Worm (Caenorhabditis elegans) whole organism, L4 larva: ENCODE measurements around the gene nas-13.

Experiments used
- D1046.2 ChIP-seq: fragments of 200-800 bp; sonication (Bioruptor generic); IDR thresholded peaks from 2 replicates; pipeline ENCODE4 v1.3.6; 2022; ENCODE audit warnings: missing genetic modification characterization, missing compliant biosample characterization
- F10B5.3 ChIP-seq: sonication (generic microtip); optimal IDR thresholded peaks from 2 replicates; lab custom pipeline; 2016; ENCODE audit warnings: mild to moderate bottlenecking, missing genetic modification characterization, missing compliant biosample characterization
- F44E2.7 ChIP-seq: fragments of 200-800 bp; sonication (Bioruptor generic); IDR thresholded peaks from 2 replicates; pipeline ENCODE4 v2.1.2; 2022; ENCODE audit warnings: missing genetic modification characterization, missing compliant biosample characterization
- ceh-28 ChIP-seq: fragments of 150-350 bp; optimal IDR thresholded peaks from 2 replicates; lab custom pipeline; 2014; ENCODE audit warnings: missing biosample characterization, missing genetic modification reagents, missing genetic modification characterization
- dmd-9 ChIP-seq: fragments of 200-800 bp; sonication (Bioruptor generic); IDR thresholded peaks from 2 replicates; pipeline ENCODE4 v1.3.6; 2022; ENCODE audit warnings: missing genetic modification reagents, missing genetic modification characterization, missing compliant biosample characterization
- nhr-28 ChIP-seq: fragments of 150-350 bp; optimal IDR thresholded peaks from 2 replicates; lab custom pipeline; 2014; ENCODE audit warnings: missing biosample characterization, missing genetic modification characterization
- nhr-48 ChIP-seq: sonication (generic microtip); optimal IDR thresholded peaks from 2 replicates; lab custom pipeline; 2016; ENCODE audit warnings: mild to moderate bottlenecking, missing genetic modification characterization, missing compliant biosample characterization
- set-16 ChIP-seq: fragments of 200-800 bp; sonication (Bioruptor generic); IDR thresholded peaks from 2 replicates; pipeline ENCODE4 v1.3.6; 2022; ENCODE audit warnings: missing genetic modification reagents, missing genetic modification characterization, missing compliant biosample characterization
- unc-62 ChIP-seq, 3 experiments: fragments of 150-350 bp in 1 of 3; sonication (generic microtip); optimal IDR thresholded peaks in 2 of 3; peaks in 1 of 3; 1 replicate in 1 of 3; 2 replicates in 2 of 3; lab custom pipeline; 2014 to 2017; ENCODE audit warnings: missing biosample characterization in 3 of 3, missing genetic modification characterization in 3 of 3, missing genetic modification reagents in 3 of 3, missing genotype in 1 of 3
- zip-11 ChIP-seq: fragments of 200-800 bp; sonication (Bioruptor generic); IDR thresholded peaks from 2 replicates; pipeline ENCODE4 v1.3.6; 2022; ENCODE audit warnings: missing genetic modification characterization, missing compliant biosample characterization
- ztf-7 ChIP-seq: fragments of 150-350 bp; optimal IDR thresholded peaks from 2 replicates; lab custom pipeline; 2014; ENCODE audit warnings: missing biosample characterization, missing genetic modification characterization

DNA sequence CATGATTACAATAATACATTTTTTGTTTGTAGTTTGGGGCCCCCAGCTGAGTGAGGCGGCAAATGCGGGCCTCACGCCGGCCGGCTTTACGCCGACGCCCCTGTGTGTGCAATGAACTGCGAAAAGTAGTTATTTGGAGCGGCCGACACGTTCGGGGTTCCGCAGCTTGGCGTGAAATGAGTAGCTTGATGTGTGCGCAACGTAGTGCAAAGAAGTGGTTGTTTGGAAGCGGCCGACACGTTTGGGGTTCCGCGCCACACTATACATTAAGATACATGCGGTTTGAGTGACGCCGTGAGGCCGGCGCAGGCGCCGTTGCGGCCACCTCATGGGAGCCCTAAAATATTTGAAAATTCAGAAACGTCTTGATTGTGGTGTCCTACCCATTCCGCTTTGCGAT is 40.6 kb upstream of the nas-13 start:
- no peak for TF ChIP-seq dmd-9 (GFP tag; lab: Robert Waterston, UW)
- TF ChIP-seq D1046.2 (GFP tag; lab: Robert Waterston, UW) = no peak
- no peak for TF ChIP-seq nhr-48 (tag; lab: Kevin White, UChicago)
- no peak for TF ChIP-seq F44E2.7 (GFP tag; lab: Robert Waterston, UW)
- TF ChIP-seq set-16 (GFP tag; lab: Robert Waterston, UW) = peak; percentile 52
- TF ChIP-seq nhr-28 = no peak
- TF ChIP-seq unc-62 (GFP tag; optimal IDR thresholded peaks at IDR 0.05 in 1 of 2; lab: Kevin White, UChicago) = no peak
- TF ChIP-seq unc-62 (tag; optimal IDR thresholded peaks at IDR 0.05; lab: Kevin White, UChicago) = no peak
- TF ChIP-seq F10B5.3 = no peak
- no peak for TF ChIP-seq ceh-28 (tag; lab: Kevin White, UChicago)
- no peak for TF ChIP-seq zip-11 (GFP tag; lab: Robert Waterston, UW)
- no peak for TF ChIP-seq ztf-7 (tag; lab: Kevin White, UChicago)
